Fruit fly (Drosophila melanogaster): Measurements from ENCODE around the gene modSP.

DNA sequence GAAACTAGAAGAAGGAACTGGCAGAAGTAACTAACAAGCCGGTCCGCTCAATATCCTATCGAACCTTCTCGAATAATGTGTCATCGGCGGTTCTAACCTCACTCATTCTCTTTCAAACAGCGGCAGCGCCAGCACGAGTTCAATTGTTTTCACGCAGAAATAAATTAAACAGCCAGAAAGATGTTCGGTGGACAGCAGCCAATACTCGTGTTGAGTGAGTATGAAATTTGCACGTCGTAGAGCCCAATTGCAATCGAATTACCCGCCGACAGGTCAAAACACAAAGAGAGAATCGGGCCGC lies 7.8 kb downstream of the modSP start:
- TF ChIP-seq CG15710 (tag; optimal IDR thresholded peaks at IDR 0.05) (no peak), CG8159 (tag; optimal IDR thresholded peaks at IDR 0.05) (no peak), CG34367 (tag; optimal IDR thresholded peaks at IDR 0.05) (no peak), fd96Ca (GFP tag; IDR thresholded peaks at IDR 0.05) (no peak)
